Worm (Caenorhabditis elegans): Measurements from ENCODE around the gene Y46G5A.38.

ce11 chrII:12855900-12856299, 29.0 kb downstream of the Y46G5A.38 start, which contains the start of gene Y46G5A.29:
- TF ChIP-seq ama-1 (optimal IDR thresholded peaks at IDR 0.05) (no peak), scrt-1 (GFP tag; IDR thresholded peaks at IDR 0.05) (no peak), tbx-37 (GFP tag; conservative IDR thresholded peaks at IDR 0.05) (no peak), hmg-4 (GFP tag; optimal IDR thresholded peaks at IDR 0.05) (no peak), ceh-13 (GFP tag; optimal IDR thresholded peaks at IDR 0.05) (no peak), tbx-11 (GFP tag; IDR thresholded peaks at IDR 0.05) (no peak), ceh-36 (tag; optimal IDR thresholded peaks at IDR 0.05) (no peak), aly-1 (tag; optimal IDR thresholded peaks at IDR 0.05) (no peak), F13C5.2 (tag; optimal IDR thresholded peaks at IDR 0.05) (no peak)
